Fruit fly (Drosophila melanogaster): Measurements from ENCODE around the gene Spn28F.

Spn28F gene

DNA sequence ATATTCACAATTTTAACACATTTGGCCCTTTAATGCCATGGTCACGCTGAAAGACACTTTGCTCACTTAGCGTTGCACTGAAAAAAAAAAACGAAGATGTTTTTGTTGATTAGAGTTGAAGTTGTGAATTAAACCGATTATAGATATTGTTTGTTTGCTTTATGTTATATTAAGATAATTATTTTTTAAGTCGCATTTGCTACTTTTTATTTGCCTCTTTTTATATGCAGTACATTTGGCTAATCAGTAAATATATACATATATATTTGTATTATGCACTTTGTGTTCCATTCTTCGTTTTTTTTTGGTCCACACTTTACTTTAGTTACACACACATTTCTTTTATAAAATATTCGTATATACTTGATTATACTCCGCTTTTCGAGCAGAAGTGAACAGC lies 11.3 kb downstream of the Spn28F start:
- TF ChIP-seq Blimp-1 (GFP tag; optimal IDR thresholded peaks at IDR 0.05) (peak; percentile 7), gem (tag; optimal IDR thresholded peaks at IDR 0.05) (peak; percentile 15), CG10209 (GFP tag; optimal IDR thresholded peaks at IDR 0.05) (no peak), hb (GFP tag; IDR thresholded peaks at IDR 0.05; ENCODE audit: partially characterized antibody) (no peak), Sox100B (GFP tag; optimal IDR thresholded peaks at IDR 0.05) (no peak), CG15601 (tag; optimal IDR thresholded peaks at IDR 0.05) (no peak), CG14860 (GFP tag; IDR thresholded peaks at IDR 0.05; ENCODE audit: partially characterized antibody) (no peak), phol (tag; optimal IDR thresholded peaks at IDR 0.05) (peak; percentile 4)

DNA sequence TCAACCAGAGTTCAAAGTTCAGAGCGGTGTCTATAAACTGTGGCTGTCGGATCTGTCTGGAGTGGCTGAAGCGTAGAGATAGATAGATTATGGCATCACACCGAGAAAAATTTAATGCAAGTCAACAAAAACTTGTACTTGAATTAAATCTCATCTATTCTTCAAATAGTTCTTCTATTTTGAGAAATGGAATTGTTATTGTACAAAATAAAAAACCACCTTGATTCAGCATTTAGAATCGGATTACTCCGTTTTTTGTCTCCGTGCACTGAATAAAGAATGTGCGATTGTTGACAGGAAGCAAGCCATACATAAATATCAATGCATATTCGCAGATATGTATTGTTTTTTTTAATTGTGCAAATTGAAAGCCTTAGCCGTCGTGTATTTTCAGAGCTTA lies 12.0 kb downstream of the Spn28F start:
- TF ChIP-seq cato (GFP tag; optimal IDR thresholded peaks at IDR 0.05; ENCODE audit: borderline replicate concordance) (no peak), Hey (tag; optimal IDR thresholded peaks at IDR 0.05) (no peak), CG7357 (GFP tag; IDR thresholded peaks at IDR 0.05) (peak; percentile 33; the same call in 1 of the 3 replicates), CG1529 (GFP tag; optimal IDR thresholded peaks at IDR 0.05) (no peak), CG9932 (GFP tag; IDR thresholded peaks at IDR 0.05) (peak; percentile 45; the same call in 1 of the 2 replicates), HHEX (GFP tag; optimal IDR thresholded peaks at IDR 0.05) (no peak), CG10959 (GFP tag; IDR thresholded peaks at IDR 0.05) (peak; percentile 43; the same call in 1 of the 2 replicates), CG3726 (GFP tag; IDR thresholded peaks at IDR 0.05) (0 out of 3 replicates have a peak, but pooled peaks have one; percentile 54), CG12744 (GFP tag; optimal IDR thresholded peaks at IDR 0.05) (no peak), CG16813 (GFP tag; IDR thresholded peaks at IDR 0.05; ENCODE audit: partially characterized antibody) (no peak), CG9609 (GFP tag; optimal IDR thresholded peaks at IDR 0.05) (peak; percentile 6), Mrtf (GFP tag; IDR thresholded peaks at IDR 0.05) (no peak), nmo (GFP tag; optimal IDR thresholded peaks at IDR 0.05) (peak; percentile 32), exex (tag; optimal IDR thresholded peaks at IDR 0.05) (no peak), NK7.1 (GFP tag; optimal IDR thresholded peaks at IDR 0.05) (no peak), gt (GFP tag; IDR thresholded peaks at IDR 0.05) (no peak), D (optimal IDR thresholded peaks at IDR 0.05) (no peak), D (GFP tag; optimal IDR thresholded peaks at IDR 0.05) (no peak), gsb-n (tag; optimal IDR thresholded peaks at IDR 0.05) (no peak), CG6854 (GFP tag; optimal IDR thresholded peaks at IDR 0.05) (no peak), zfh2 (GFP tag; optimal IDR thresholded peaks at IDR 0.05) (peak; percentile 21), CG7928 (GFP tag; optimal IDR thresholded peaks at IDR 0.05) (no peak), CG13775 (GFP tag; optimal IDR thresholded peaks at IDR 0.05) (peak; percentile 10), CrebB (tag; optimal IDR thresholded peaks at IDR 0.05) (no peak), kay (GFP tag; optimal IDR thresholded peaks at IDR 0.05) (no peak), dm (GFP tag; optimal IDR thresholded peaks at IDR 0.05) (no peak), tx (GFP tag; optimal IDR thresholded peaks at IDR 0.05) (no peak), ems (GFP tag; optimal IDR thresholded peaks at IDR 0.05) (peak; percentile 18), CG17612 (GFP tag; IDR thresholded peaks at IDR 0.05) (no peak), caup (GFP tag; optimal IDR thresholded peaks at IDR 0.05; ENCODE audit: severe bottlenecking) (no peak), H2.0 (GFP tag; IDR thresholded peaks at IDR 0.05) (no peak), pan (optimal IDR thresholded peaks at IDR 0.05) (no peak), pan (GFP tag; optimal IDR thresholded peaks at IDR 0.05 in 1 of 2, IDR thresholded peaks at IDR 0.05 in 1 of 2) (peak in 1 of 2 experiments; percentile 69), CG17385 (GFP tag; optimal IDR thresholded peaks at IDR 0.05) (no peak), CG12104 (GFP tag; optimal IDR thresholded peaks at IDR 0.05) (no peak), CG3163 (GFP tag; optimal IDR thresholded peaks at IDR 0.05) (no peak), CG30020 (tag; optimal IDR thresholded peaks at IDR 0.05) (no peak), mirr (GFP tag; optimal IDR thresholded peaks at IDR 0.05) (no peak), fd102C (GFP tag; optimal IDR thresholded peaks at IDR 0.05) (no peak), CG4617 (GFP tag; optimal IDR thresholded peaks at IDR 0.05; ENCODE audit: borderline replicate concordance) (no peak), mam (GFP tag; optimal IDR thresholded peaks at IDR 0.05) (peak; percentile 14), CG12155 (GFP tag; optimal IDR thresholded peaks at IDR 0.05) (no peak)
